Fruit fly (Drosophila melanogaster): ENCODE results near the gene Or98b.

DNA sequence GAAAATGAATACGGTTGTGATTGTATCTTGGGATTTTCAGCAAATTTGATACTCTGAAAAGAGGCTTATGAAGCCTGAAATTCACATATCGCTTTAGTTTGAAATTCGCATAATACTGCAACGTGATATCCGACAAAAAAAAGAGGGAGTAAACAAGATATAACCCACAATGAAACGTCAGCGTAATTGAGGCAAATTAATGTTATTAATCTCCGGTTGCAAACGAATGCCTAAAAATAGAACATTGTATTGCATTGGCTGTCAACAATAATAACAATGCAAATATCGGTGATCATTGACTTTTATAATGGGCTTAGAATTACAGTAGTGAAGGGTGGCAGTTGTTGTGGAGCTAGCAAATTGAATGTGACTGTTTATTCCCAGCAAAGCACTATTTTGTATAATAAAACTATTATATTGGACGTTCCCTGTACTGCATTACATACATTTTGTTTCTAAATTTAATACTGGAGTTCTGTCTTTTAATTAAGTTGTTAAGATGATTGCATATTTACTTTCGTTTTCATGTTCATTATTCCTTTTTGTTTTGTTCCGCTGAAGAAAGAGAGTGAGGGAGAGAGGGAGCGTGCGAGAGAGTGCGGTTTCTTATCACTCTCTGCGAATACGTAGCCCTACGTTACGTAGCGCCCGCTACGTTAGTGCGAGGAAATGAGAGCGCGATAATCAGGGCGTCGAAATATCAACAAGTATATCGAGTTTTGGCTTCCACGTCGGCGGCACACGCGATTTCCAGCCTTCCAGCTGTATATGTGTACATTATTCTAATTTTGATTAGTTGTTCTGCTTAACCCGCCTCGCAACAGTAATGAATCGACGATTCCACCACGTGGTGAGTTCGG is 21.5 kb upstream of the Or98b start:
- TF ChIP-seq CG1620 (GFP tag; optimal IDR thresholded peaks at IDR 0.05) = no peak
- TF ChIP-seq cic (GFP tag; optimal IDR thresholded peaks at IDR 0.05) = peak; percentile 40
- no peak for TF ChIP-seq Clk (GFP tag; optimal IDR thresholded peaks at IDR 0.05)
- TF ChIP-seq Mnt (GFP tag; optimal IDR thresholded peaks at IDR 0.05) = peak; percentile 87
- TF ChIP-seq ovo (GFP tag; optimal IDR thresholded peaks at IDR 0.05) = no peak
- no peak for TF ChIP-seq CG5204 (GFP tag; optimal IDR thresholded peaks at IDR 0.05)
- no peak for TF ChIP-seq CG12768 (GFP tag; optimal IDR thresholded peaks at IDR 0.05)
- no peak for TF ChIP-seq CG33017 (tag; optimal IDR thresholded peaks at IDR 0.05)
- no peak for TF ChIP-seq CG14711 (tag; optimal IDR thresholded peaks at IDR 0.05)

Measured in whole organism, adult.